Worm (Caenorhabditis elegans): ENCODE measurements around the gene tsp-13.

tsp-13 gene

DNA sequence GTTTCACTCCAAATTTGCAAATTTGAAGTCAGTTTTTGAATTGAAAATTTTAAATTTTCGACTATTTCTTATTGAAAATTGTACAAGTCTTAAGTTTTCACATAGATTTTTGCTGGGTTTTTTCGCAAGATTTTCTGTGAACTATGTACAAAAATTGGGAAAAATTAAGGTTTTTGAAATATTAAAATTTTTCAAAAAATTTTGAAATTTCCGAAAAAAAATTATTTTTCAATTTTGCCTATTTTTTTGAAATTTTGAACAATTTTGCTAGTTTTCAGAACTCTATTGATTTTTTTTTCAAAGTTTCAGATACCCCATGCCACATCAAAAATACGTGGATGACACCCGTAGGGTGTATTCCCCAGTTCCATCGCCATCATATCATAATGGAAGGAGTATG lies at the start of gene tsp-13:
tsp-13 (plus strand) TSS at position 301 of the 400 bp plus-strand sequence.
- TF ChIP-seq sdc-2 (tag; optimal IDR thresholded peaks at IDR 0.05): no peak
- no peak for TF ChIP-seq ceh-45 (GFP tag; IDR thresholded peaks at IDR 0.05)

DNA sequence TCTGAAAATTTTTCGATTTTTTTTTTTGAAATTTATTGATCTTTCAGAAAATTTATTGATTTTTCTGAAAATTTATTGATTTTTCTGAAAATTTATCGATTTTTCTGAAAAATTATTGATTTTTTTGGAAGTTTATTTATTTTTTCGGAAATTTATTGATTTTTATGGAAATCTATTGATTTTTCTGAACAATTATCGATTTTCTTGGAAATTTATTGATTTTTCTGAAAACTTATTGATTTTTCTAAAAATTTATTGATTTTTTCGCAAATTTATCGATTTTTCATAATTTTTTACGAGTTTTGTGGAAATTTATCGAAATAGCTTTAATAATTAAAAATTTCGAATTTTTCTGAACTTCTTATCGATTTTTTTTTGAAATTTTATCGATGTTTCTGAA lies 46.8 kb upstream of the tsp-13 start:
- TF ChIP-seq hlh-8 (tag; optimal IDR thresholded peaks at IDR 0.05) (no peak), ceh-48 (tag; optimal IDR thresholded peaks at IDR 0.05) (peak; percentile 6)

DNA sequence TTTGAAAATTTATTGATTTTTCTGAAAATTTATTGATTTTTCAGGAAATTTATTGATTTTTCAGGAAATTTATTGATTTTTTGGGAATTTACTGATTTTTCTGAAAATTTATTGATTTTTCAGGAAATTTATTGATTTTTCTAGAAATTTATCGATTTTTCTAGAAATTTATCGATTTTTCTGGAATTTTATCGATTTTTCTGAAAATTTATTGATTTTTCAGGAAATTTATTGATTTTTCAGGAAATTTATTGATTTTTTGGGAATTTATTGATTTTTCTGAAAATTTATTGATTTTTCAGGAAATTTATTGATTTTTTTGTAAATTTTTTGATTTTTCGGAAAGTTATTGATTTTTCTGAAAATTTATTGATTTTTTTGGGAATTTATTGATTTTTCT lies 41.3 kb upstream of the tsp-13 start:
- peak; percentile 70 for TF ChIP-seq ceh-48 (tag; optimal IDR thresholded peaks at IDR 0.05)

DNA sequence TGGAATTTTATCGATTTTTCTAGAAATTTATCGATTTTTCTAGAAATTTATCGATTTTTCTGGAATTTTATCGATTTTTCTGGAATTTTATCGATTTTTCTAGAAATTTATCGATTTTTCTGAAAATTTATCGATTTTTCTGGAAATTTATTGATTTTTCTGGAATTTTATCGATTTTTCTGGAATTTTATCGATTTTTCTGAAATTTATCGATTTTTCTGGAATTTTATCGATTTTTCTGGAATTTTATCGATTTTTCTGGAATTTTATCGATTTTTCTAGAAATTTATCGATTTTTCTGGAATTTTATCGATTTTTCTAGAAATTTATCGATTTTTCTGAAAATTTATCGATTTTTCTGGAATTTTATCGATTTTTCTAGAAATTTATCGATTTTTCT lies 40.3 kb upstream of the tsp-13 start:
- TF ChIP-seq ceh-48 (tag; optimal IDR thresholded peaks at IDR 0.05): peak; percentile 62

DNA sequence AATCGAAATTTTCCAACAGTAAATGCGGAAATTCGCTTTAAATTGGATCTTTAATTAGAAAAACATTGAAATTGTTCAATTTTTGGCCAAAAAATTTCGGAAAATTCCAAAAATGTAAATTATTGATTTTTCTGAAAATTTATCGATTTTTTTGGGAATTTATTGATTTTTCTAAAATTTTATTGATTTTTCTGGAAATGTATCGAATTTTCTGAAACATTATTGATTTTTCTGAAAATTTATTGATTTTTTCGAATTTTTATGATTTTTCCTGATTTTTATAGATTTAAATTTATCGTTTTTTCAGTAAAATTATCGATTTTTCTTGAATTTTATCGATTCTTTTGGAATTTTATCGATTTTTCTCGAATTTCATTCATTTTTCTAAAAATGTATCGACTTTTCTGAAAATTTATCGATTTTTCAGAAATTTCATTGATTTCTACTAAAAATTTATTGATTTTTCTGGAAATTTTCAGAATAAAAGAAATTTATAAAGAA lies 37.0 kb upstream of the tsp-13 start:
- no peak for TF ChIP-seq ceh-34 (tag; optimal IDR thresholded peaks at IDR 0.05)
- TF ChIP-seq ceh-48 (tag; optimal IDR thresholded peaks at IDR 0.05): peak; percentile 36

DNA sequence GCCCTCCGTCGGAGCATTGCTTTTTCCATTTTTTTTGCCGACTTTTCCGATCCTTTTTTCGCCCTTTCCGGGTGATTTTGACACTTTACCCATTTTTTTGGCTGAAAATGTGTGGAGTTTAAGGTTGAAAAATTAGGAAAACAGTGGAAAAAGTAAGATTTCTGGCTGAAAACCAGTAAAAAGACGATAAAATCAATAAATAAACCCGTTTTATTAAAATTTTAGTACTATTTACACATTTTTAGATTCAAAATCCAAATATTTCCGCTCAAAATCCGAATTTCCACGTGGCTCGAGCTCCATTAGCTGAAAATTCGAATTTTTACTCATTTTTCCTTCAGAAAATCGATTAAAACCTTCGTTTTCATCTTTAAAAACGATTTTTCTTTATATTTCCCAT lies 35.6 kb upstream of the tsp-13 start, which contains the start of gene pro-3:
pro-3 (minus strand) TSS at position 101 of the 400 bp plus-strand sequence.
- TF ChIP-seq K02D7.2 (tag; optimal IDR thresholded peaks at IDR 0.05): no peak
- TF ChIP-seq ceh-6 (GFP tag; optimal IDR thresholded peaks at IDR 0.05): no peak
- no peak for TF ChIP-seq C08G9.2 (tag; optimal IDR thresholded peaks at IDR 0.05)
- no peak for TF ChIP-seq ttx-3 (tag; optimal IDR thresholded peaks at IDR 0.05)
- no peak for TF ChIP-seq ahr-1 (tag; optimal IDR thresholded peaks at IDR 0.05)
- no peak for TF ChIP-seq nhr-11 (tag; optimal IDR thresholded peaks at IDR 0.05)
- TF ChIP-seq pros-1 (tag; optimal IDR thresholded peaks at IDR 0.05): no peak
- no peak for TF ChIP-seq Y22D7AL.16 (tag; optimal IDR thresholded peaks at IDR 0.05)

DNA sequence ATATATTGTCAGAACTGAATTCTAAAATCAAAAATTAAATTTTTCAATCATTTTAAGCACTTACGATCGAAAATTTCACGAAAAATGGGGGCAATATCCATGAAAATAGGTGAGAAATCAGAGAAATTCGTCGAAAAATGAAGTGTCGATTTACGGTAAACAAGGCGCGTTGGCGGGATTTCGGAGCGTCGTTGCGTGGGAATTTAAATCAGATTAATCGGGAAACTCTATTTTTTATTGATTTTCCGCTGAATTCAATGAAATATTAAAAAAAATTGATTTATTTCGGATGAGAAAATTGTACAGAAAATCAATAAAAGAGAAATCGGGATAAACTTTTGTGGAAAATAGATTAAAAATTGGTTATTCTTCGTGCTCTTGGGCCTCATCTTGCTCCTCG lies 34.6 kb upstream of the tsp-13 start, which contains the start of gene Y39B6A.13:
Y39B6A.13 (minus strand) TSS at position 166 of the 400 bp plus-strand sequence.
- TF ChIP-seq F13H6.1 (tag; optimal IDR thresholded peaks at IDR 0.05) (no peak), nfya-1 (tag; optimal IDR thresholded peaks at IDR 0.05) (no peak), ceh-30 (tag; optimal IDR thresholded peaks at IDR 0.05) (no peak), Y22D7AL.16 (tag; optimal IDR thresholded peaks at IDR 0.05) (no peak), unc-42 (tag; optimal IDR thresholded peaks at IDR 0.05) (peak; percentile 35), hlh-8 (tag; optimal IDR thresholded peaks at IDR 0.05) (no peak), ceh-48 (tag; optimal IDR thresholded peaks at IDR 0.05) (peak; percentile 21), elt-2 (tag; optimal IDR thresholded peaks at IDR 0.05) (no peak)

DNA sequence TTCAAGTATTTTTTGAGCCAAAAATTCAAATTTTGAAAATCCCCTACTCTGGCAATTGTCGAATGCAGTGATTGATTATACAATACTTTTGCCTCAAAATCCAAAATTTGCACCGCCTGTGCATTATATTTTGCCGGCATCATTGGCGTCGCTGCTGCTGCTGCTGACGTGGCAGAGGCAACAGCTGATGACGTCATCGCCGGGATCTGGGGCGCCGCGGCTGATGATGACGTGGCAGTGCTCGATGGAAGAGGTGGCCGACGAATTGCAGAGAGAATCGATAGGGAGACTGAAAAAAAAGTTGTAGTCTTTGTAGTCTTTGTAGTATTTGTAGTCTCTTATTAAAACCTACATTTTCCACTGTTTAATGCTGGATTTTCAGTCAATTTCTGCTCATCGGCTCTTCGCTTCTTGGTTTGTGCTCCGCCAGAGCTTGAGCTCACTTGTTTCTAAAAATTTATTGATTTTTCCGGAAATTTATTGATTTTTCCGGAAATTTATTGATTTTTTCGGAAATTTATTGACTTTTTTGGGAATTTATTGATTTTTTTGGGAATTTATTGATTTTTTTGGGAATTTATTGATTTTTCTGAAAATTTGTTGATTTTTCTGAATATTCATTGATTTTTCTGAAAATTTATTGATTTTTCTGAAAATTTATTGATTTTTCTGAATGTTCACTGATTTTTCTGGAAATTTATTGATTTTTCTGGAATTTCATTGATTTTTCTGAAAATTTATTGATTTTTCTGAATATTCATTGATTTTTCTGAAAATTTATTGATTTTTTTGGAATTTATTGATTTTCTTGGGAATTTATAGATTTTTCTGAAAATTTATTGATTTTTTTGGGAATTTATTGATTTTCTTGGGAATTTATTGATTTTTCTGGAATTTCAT lies 32.9 kb upstream of the tsp-13 start:
- TF ChIP-seq ref-2 (tag; optimal IDR thresholded peaks at IDR 0.05) (no peak), ceh-48 (tag; optimal IDR thresholded peaks at IDR 0.05) (peak; percentile 74), K02D7.2 (tag; optimal IDR thresholded peaks at IDR 0.05) (no peak), nhr-232 (tag; optimal IDR thresholded peaks at IDR 0.05) (no peak), ceh-31 (tag; optimal IDR thresholded peaks at IDR 0.05) (no peak), hlh-30 (tag; optimal IDR thresholded peaks at IDR 0.05; ENCODE audit: insufficient read depth) (no peak), nfya-1 (tag; optimal IDR thresholded peaks at IDR 0.05) (no peak)

DNA sequence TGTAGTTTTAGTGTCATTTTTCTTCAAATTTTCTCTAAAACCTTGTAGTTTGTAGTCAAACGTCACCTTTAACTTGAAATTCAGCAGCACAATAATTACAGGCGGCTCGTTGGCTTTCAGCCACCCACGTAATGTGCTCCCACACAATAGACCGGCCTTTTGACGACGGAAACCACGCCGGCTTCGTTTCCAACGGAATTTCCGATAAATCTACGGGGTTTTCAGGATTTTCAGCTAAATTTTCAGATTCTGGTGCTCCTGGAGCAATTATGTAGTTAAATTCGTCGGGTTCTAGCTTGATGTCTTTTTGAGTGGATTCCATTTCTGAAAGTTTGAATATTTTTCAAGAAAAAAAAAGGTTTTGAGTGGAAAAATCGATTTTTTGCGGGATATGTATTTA lies 29.3 kb upstream of the tsp-13 start, which contains the start of gene bed-1:
bed-1 (minus strand) TSS at position 337 of the 400 bp plus-strand sequence.
- TF ChIP-seq hlh-13 (GFP tag; optimal IDR thresholded peaks at IDR 0.05): no peak
- no peak for TF ChIP-seq ets-4 (tag; optimal IDR thresholded peaks at IDR 0.05)
- no peak for TF ChIP-seq fax-1 (tag; optimal IDR thresholded peaks at IDR 0.05)
- no peak for TF ChIP-seq fkh-10 (GFP tag; optimal IDR thresholded peaks at IDR 0.05)
- TF ChIP-seq ama-1 (optimal IDR thresholded peaks at IDR 0.05): no peak
- TF ChIP-seq ceh-45 (GFP tag; IDR thresholded peaks at IDR 0.05): no peak
- no peak for TF ChIP-seq pha-2 (tag; optimal IDR thresholded peaks at IDR 0.05)
- no peak for TF ChIP-seq ceh-19 (GFP tag; optimal IDR thresholded peaks at IDR 0.05)
- no peak for TF ChIP-seq eyg-1 (tag; optimal IDR thresholded peaks at IDR 0.05)
- TF ChIP-seq pqm-1 (tag; optimal IDR thresholded peaks at IDR 0.05): no peak
- TF ChIP-seq ceh-22 (tag; optimal IDR thresholded peaks at IDR 0.05): no peak
- TF ChIP-seq tbx-2 (tag; optimal IDR thresholded peaks at IDR 0.05): no peak

Data from whole organism, late embryonic.